Worm (Caenorhabditis elegans): Measurements from ENCODE around the gene H40L08.7.

ce11 chrX:15027997-15028396, 49.5 kb downstream of the H40L08.7 start:
- no peak for TF ChIP-seq nhr-42 (GFP tag; IDR thresholded peaks at IDR 0.05)
- TF ChIP-seq duxl-1 (tag; optimal IDR thresholded peaks at IDR 0.05; ENCODE audit: poor library complexity) = no peak
- no peak for TF ChIP-seq hlh-11 (tag; optimal IDR thresholded peaks at IDR 0.05)
- TF ChIP-seq D1046.2 (GFP tag; IDR thresholded peaks at IDR 0.05) = no peak
- no peak for TF ChIP-seq lsy-2 (tag; optimal IDR thresholded peaks at IDR 0.05)
- TF ChIP-seq mdl-1 (tag; optimal IDR thresholded peaks at IDR 0.05) = no peak
- no peak for TF ChIP-seq ces-1 (GFP tag; optimal IDR thresholded peaks at IDR 0.05)
- TF ChIP-seq nhr-77 (tag; optimal IDR thresholded peaks at IDR 0.05) = no peak
- TF ChIP-seq ceh-28 (tag; optimal IDR thresholded peaks at IDR 0.05) = no peak
- TF ChIP-seq aly-2 (tag; optimal IDR thresholded peaks at IDR 0.05) = no peak
- TF ChIP-seq nhr-11 (tag; optimal IDR thresholded peaks at IDR 0.05) = no peak
- no peak for TF ChIP-seq lir-3 (tag; optimal IDR thresholded peaks at IDR 0.05)
- no peak for TF ChIP-seq jun-1 (tag; optimal IDR thresholded peaks at IDR 0.05)
- TF ChIP-seq tra-1 (GFP tag; IDR thresholded peaks at IDR 0.05) = no peak
